Worm (Caenorhabditis elegans) whole organism, dauer: ENCODE results near the gene rabx-5.

Experiments
- unc-62 ChIP-seq: sonication (generic microtip); optimal IDR thresholded peaks from 2 replicates; lab custom pipeline; 2017; ENCODE audit warnings: missing biosample characterization, missing genetic modification reagents, missing genetic modification characterization

Gene rabx-5

DNA sequence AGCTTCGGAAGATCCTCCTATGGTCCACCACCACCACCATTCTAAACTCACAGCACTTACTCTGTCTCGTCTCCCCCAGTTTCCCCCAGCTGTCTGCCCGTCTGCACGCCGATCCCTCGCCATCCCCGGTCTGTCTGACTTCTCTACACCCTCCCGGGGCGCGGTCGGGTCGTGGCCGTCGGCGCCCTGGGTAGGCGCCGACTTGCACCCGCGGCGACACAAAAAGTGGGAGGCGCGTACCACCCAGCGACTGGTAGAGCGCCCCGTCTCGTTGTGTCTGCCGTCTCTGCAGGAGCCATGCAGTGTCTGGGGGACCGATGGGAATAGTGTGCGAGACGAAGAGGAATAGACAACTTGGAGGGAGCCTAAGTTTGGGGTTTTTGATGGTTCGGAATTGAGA lies 28.9 kb downstream of the rabx-5 start:
- TF ChIP-seq unc-62 (GFP tag; lab: Kevin White, UChicago) = no peak

DNA sequence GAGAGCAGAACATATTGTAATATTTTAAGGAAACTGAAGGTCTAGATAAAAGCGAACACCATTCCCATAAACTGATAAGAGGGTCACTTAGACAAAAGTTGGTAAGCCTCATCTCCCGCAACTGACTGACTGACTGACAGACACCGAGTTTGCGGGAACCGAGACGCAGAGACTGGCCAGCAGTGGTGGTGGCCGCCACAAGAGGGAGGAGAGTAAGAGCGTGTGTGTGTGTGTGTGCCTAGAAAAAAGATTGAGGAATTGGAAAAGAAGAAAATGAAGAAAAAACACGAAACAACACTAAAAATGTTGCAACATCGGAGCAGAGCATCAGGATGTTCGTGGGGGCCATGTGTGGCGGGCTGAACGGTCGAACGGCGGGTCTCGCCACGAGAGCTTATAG lies 29.4 kb downstream of the rabx-5 start:
- TF ChIP-seq unc-62 (GFP tag; lab: Kevin White, UChicago) = no peak

DNA sequence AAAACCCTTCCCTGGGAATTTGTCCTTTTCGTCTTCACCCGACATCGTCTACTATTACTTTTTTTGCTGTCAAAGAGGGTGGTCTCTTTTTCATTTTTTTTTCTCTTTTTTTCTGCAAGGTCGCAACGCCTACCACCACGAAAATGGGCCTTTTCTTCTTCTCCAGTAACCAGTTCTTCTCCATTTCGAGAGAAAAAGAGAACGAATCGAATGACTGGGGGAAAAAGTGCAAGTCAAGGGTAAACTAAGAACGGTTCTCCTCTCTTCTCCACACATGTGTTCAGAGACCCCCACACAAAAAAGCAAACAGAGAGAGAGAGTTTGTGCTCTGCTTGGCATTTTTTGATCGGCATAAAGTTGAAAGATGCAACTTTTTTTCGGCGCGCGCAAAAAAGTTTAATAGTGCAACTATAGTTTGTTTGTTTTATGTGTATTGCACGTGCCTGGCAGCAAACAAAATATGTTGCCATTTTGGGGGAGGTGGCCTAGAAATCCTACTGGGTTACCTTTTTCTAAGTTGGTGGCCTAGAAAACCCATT lies 31.4 kb downstream of the rabx-5 start:
- TF ChIP-seq unc-62 (GFP tag; lab: Kevin White, UChicago) = no peak

- no peak for TF ChIP-seq unc-62 (GFP tag; lab: Kevin White, UChicago)
Measured at ce11 chrIII:10637933-10638332, 32.8 kb downstream of the rabx-5 start.

ce11 chrIII:10638339-10639021 lies 33.3 kb downstream of the rabx-5 start, which contains the start of gene Y39A1A.27:
TSS of gene Y39A1A.27 (plus strand) at chrIII:10638971.
- no peak for TF ChIP-seq unc-62 (GFP tag; lab: Kevin White, UChicago)

- TF ChIP-seq unc-62 (GFP tag; lab: Kevin White, UChicago) = no peak
Measured at ce11 chrIII:10642781-10643180, 37.6 kb downstream of the rabx-5 start, which contains the start of the genes dhs-11 and orc-1. TSS of gene dhs-11 (minus strand) at chrIII:10642865. TSS of gene orc-1 (plus strand) at chrIII:10643129.

DNA sequence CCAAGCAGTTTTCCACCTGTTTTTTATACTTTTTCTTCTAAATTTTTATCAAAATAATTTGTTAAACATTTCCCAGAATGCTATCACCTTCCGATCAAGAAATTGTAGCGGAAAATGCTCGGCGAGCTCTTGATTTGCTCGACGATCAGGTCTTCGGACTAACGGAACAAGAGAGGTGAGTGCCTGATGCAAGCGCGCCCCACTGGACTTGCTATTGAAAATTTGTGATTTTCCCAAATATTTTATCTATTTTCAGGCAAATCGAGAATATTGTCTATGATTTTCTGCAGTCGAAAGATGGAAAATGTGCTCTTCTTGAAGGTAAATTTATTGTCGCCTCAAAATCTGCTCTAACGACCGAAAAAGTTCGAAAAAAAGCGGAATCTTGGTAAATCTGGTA lies 40.9 kb downstream of the rabx-5 start, which contains the start of gene orc-4:
Gene orc-4 (plus strand): TSS at position 77 of the 400 bp plus-strand sequence.
- TF ChIP-seq unc-62 (GFP tag; lab: Kevin White, UChicago) = no peak

DNA sequence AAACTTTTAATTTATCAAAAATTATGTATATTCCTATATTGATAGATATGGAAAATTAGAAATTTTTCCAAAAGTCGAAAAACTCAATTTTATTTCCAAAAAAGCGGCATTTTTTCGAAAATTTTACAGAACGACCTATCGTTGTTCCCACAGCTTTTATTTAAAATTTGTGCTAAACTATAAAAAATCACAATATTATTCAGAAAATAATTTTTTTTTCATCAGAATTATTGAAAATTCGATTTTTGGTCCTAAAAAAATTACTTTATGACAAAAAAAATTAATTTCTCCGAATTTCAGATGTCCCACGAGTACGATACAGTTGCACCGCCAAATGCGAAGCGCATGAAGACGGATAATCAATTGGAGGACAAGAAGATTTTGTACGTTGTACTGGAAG lies 44.1 kb downstream of the rabx-5 start, which contains the start of gene emg-1:
Gene emg-1 (plus strand): TSS at position 301 of the 400 bp plus-strand sequence.
- no peak for TF ChIP-seq unc-62 (GFP tag; lab: Kevin White, UChicago)

- no peak for TF ChIP-seq unc-62 (GFP tag; lab: Kevin White, UChicago)
Measured at ce11 chrIII:10651634-10652033, 46.5 kb downstream of the rabx-5 start.

DNA sequence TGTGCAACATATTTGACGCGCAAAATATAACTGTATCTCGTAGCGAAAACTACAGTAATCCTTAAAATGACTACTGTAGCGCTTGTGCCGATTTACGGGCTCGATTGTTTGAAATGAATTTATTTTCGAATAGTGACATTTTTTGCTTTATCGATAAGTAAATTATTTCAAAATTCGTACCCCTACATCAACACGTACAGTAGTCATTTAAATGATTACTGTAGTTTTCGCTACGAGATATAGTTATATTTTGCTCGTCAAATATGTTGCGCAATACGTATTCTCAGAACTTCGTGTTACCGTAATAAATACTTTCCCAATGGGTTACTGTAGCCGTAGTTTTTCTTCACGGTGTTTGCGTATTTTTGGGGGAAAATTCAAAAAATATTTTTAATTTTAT lies 47.7 kb downstream of the rabx-5 start:
- TF ChIP-seq unc-62 (GFP tag; lab: Kevin White, UChicago) = no peak

- TF ChIP-seq unc-62 (GFP tag; lab: Kevin White, UChicago) = no peak
Measured at ce11 chrIII:10653479-10653878, 48.3 kb downstream of the rabx-5 start.

DNA sequence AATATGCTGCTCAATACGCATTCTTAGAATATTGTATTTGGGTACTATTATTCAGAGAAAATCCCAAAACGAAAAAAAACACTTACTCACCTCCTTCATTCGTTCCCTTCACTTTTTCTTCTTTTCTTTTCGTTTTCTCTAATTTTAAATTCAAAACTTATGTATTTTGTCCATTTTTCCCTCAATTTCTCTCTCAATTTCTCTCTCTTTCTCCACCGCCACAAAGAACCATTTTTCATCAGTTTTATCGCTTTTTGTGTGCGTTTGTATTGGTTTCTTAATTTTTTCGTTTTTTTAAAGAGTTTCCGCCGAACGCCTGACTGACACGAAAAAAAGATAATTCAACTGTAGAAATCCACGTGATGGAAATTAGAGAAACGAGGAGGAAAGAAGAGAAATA lies 49.6 kb downstream of the rabx-5 start, which contains the start of gene cnt-2:
Gene cnt-2 (plus strand): TSS at position 301 of the 400 bp plus-strand sequence.
- TF ChIP-seq unc-62 (GFP tag; lab: Kevin White, UChicago) = no peak

ce11 chrIII:10656069-10656468 lies 50.9 kb downstream of the rabx-5 start:
- TF ChIP-seq unc-62 (GFP tag; lab: Kevin White, UChicago) = no peak

ce11 chrIII:10657661-10658060 lies 52.5 kb downstream of the rabx-5 start:
- no peak for TF ChIP-seq unc-62 (GFP tag; lab: Kevin White, UChicago)

ce11 chrIII:10658394-10658793 lies 53.2 kb downstream of the rabx-5 start:
- no peak for TF ChIP-seq unc-62 (GFP tag; lab: Kevin White, UChicago)

DNA sequence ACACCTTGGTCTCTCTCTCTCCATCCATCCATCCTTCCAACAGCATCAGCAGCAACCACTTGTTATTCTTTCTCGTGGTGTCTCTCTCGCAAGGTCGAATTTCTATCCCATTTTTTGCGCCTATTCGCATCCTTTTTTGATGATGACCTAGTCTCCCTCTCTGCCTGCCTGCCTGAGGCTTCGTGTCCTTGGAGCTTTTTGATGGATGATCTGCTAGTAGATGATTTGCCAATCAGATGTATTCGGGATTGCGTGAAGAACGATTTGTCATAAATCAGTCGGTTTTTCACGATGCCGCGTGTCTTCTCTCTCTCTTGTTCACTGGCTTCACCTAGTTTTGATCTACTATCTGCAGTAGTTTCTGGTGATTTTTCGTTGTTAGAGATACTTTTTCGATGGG lies 56.1 kb downstream of the rabx-5 start:
- TF ChIP-seq unc-62 (GFP tag; lab: Kevin White, UChicago) = no peak
